Worm (Caenorhabditis elegans) whole organism, L3 larva: ENCODE measurements around the gene bath-42.
A peak's percentile ranks its signal among the peaks of the same experiment; 100 is the strongest.

Experiments
- R02D3.7 ChIP-seq: fragments of 150-350 bp; optimal IDR thresholded peaks from 2 replicates; lab custom pipeline; 2014; ENCODE audit warnings: missing biosample characterization, missing genetic modification characterization
- ZK546.5 ChIP-seq: sonication (generic microtip); optimal IDR thresholded peaks from 2 replicates; lab custom pipeline; 2017; ENCODE audit warnings: missing biosample characterization, missing genetic modification characterization
- aly-2 ChIP-seq: fragments of 150-350 bp; optimal IDR thresholded peaks from 2 replicates; lab custom pipeline; 2014; ENCODE audit warnings: missing biosample characterization, missing genetic modification characterization
- ama-1 ChIP-seq: fragments of 150-350 bp; optimal IDR thresholded peaks from 2 replicates; lab custom pipeline; 2018
- ceh-16 ChIP-seq: sonication (generic microtip); optimal IDR thresholded peaks from 2 replicates; lab custom pipeline; 2017; ENCODE audit warnings: missing biosample characterization, missing genetic modification characterization
- ceh-28 ChIP-seq: fragments of 150-350 bp; optimal IDR thresholded peaks from 2 replicates; lab custom pipeline; 2014; ENCODE audit warnings: missing biosample characterization, missing genetic modification reagents, missing genetic modification characterization
- ceh-82 ChIP-seq: fragments of 150-350 bp; optimal IDR thresholded peaks from 2 replicates; lab custom pipeline; 2014; ENCODE audit warnings: missing biosample characterization, missing genetic modification characterization
- ceh-9 ChIP-seq: sonication (generic microtip); optimal IDR thresholded peaks from 2 replicates; lab custom pipeline; 2018; ENCODE audit warnings: missing biosample characterization, missing genetic modification characterization
- daf-12 ChIP-seq: fragments of 150-350 bp; optimal IDR thresholded peaks from 2 replicates; lab custom pipeline; 2014; ENCODE audit warnings: missing biosample characterization, missing genetic modification reagents, missing genetic modification characterization
- egl-27 ChIP-seq: sonication (generic microtip); optimal IDR thresholded peaks from 4 replicates; lab custom pipeline; 2017; ENCODE audit warnings: missing biosample characterization, missing genetic modification reagents, missing genetic modification characterization
- egl-5 ChIP-seq: fragments of 150-350 bp; optimal IDR thresholded peaks from 2 replicates; lab custom pipeline; 2017; ENCODE audit warnings: missing biosample characterization, missing genetic modification reagents, missing genetic modification characterization, inconsistent platforms
- elt-1 ChIP-seq: fragments of 150-350 bp; optimal IDR thresholded peaks from 2 replicates; lab custom pipeline; 2014; ENCODE audit warnings: missing biosample characterization, missing genetic modification characterization
- elt-2 ChIP-seq: sonication (generic microtip); optimal IDR thresholded peaks from 2 replicates; lab custom pipeline; 2016; ENCODE audit warnings: missing genetic modification reagents, mild to moderate bottlenecking, missing genetic modification characterization, missing compliant biosample characterization
- elt-3 ChIP-seq, 3 experiments: fragments of 150-350 bp in 1 of 3; sonication (generic microtip) in 2 of 3; optimal IDR thresholded peaks; 2 replicates in 2 of 3; 4 replicates in 1 of 3; lab custom pipeline; 2014 to 2017; ENCODE audit warnings: missing biosample characterization in 3 of 3, missing genetic modification characterization in 3 of 3
- eor-1 ChIP-seq, 2 experiments: fragments of 150-350 bp; optimal IDR thresholded peaks; 2 replicates each; lab custom pipeline; 2014 to 2018; ENCODE audit warnings: missing biosample characterization in 2 of 2, missing genetic modification characterization in 2 of 2
- fkh-10 ChIP-seq: sonication (generic microtip); optimal IDR thresholded peaks from 2 replicates; lab custom pipeline; 2017; ENCODE audit warnings: missing biosample characterization, missing genetic modification reagents, missing genetic modification characterization
- fkh-2 ChIP-seq: fragments of 150-350 bp; optimal IDR thresholded peaks from 2 replicates; lab custom pipeline; 2014; ENCODE audit warnings: missing biosample characterization, missing genetic modification reagents, missing genetic modification characterization
- fos-1 ChIP-seq: fragments of 150-350 bp; optimal IDR thresholded peaks from 2 replicates; lab custom pipeline; 2014; ENCODE audit warnings: missing biosample characterization, missing genetic modification characterization
- hmg-11 ChIP-seq: sonication (generic microtip); optimal IDR thresholded peaks from 2 replicates; lab custom pipeline; 2016; ENCODE audit warnings: missing genetic modification characterization, missing compliant biosample characterization
- jun-1 ChIP-seq: fragments of 150-350 bp; optimal IDR thresholded peaks from 2 replicates; lab custom pipeline; 2014; ENCODE audit warnings: missing biosample characterization, missing genetic modification reagents, missing genetic modification characterization
- lin-15B ChIP-seq: fragments of 150-350 bp; optimal IDR thresholded peaks from 2 replicates; lab custom pipeline; 2014; ENCODE audit warnings: missing biosample characterization, missing genetic modification characterization
- lin-39 ChIP-seq: fragments of 150-350 bp; optimal IDR thresholded peaks from 2 replicates; lab custom pipeline; 2018; ENCODE audit warnings: missing biosample characterization, missing genetic modification reagents, missing genetic modification characterization
- lsy-12 ChIP-seq: sonication (generic microtip); optimal IDR thresholded peaks from 2 replicates; lab custom pipeline; 2016; ENCODE audit warnings: mild to moderate bottlenecking, missing genetic modification characterization, missing compliant biosample characterization
- mdl-1 ChIP-seq: fragments of 150-350 bp; optimal IDR thresholded peaks from 2 replicates; lab custom pipeline; 2014; ENCODE audit warnings: missing biosample characterization, missing genetic modification characterization
- mml-1 ChIP-seq: fragments of 150-350 bp; sonication (generic microtip); optimal IDR thresholded peaks from 3 replicates; lab custom pipeline; 2014; ENCODE audit warnings: missing biosample characterization, missing genetic modification characterization
- nfya-1 ChIP-seq: sonication (generic microtip); optimal IDR thresholded peaks from 2 replicates; lab custom pipeline; 2017; ENCODE audit warnings: missing genetic modification characterization, mild to moderate bottlenecking, missing compliant biosample characterization, antibody characterized with exemption, moderate library complexity; ENCODE audit not compliant: insufficient read depth
- nhr-11 ChIP-seq: fragments of 150-350 bp; optimal IDR thresholded peaks from 2 replicates; lab custom pipeline; 2014; ENCODE audit warnings: missing biosample characterization, missing genetic modification characterization
- nhr-12 ChIP-seq: fragments of 150-350 bp; optimal IDR thresholded peaks from 2 replicates; lab custom pipeline; 2014; ENCODE audit warnings: missing biosample characterization, missing genetic modification characterization
- nhr-23 ChIP-seq: fragments of 150-350 bp; optimal IDR thresholded peaks from 2 replicates; lab custom pipeline; 2014; ENCODE audit warnings: missing biosample characterization, missing genetic modification reagents, missing genetic modification characterization
- nhr-237 ChIP-seq: fragments of 150-350 bp; optimal IDR thresholded peaks from 2 replicates; lab custom pipeline; 2014; ENCODE audit warnings: missing biosample characterization, missing genetic modification characterization
- nhr-25 ChIP-seq: sonication (generic microtip); optimal IDR thresholded peaks from 2 replicates; lab custom pipeline; 2017; ENCODE audit warnings: missing biosample characterization, missing genetic modification characterization
- nhr-28 ChIP-seq: fragments of 150-350 bp; optimal IDR thresholded peaks from 2 replicates; lab custom pipeline; 2014; ENCODE audit warnings: missing biosample characterization, missing genetic modification characterization
- nhr-43 ChIP-seq: sonication (generic microtip); optimal IDR thresholded peaks from 2 replicates; lab custom pipeline; 2016; ENCODE audit warnings: mild to moderate bottlenecking, missing genetic modification characterization, missing compliant biosample characterization; ENCODE audit not compliant: poor library complexity, severe bottlenecking
- nhr-67 ChIP-seq: fragments of 150-350 bp; optimal IDR thresholded peaks from 2 replicates; lab custom pipeline; 2014; ENCODE audit warnings: missing biosample characterization, missing genetic modification characterization
- nhr-76 ChIP-seq: fragments of 150-350 bp; sonication (generic microtip); optimal IDR thresholded peaks from 5 replicates; lab custom pipeline; 2014; ENCODE audit warnings: missing biosample characterization, missing genetic modification characterization
- nhr-77 ChIP-seq: fragments of 150-350 bp; optimal IDR thresholded peaks from 2 replicates; lab custom pipeline; 2014; ENCODE audit warnings: missing biosample characterization, missing genetic modification characterization
- pha-4 ChIP-seq: fragments of 150-350 bp; optimal IDR thresholded peaks from 2 replicates; lab custom pipeline; 2014; ENCODE audit warnings: missing biosample characterization, missing genetic modification reagents, missing genetic modification characterization
- pqm-1 ChIP-seq: fragments of 150-350 bp; optimal IDR thresholded peaks from 2 replicates; lab custom pipeline; 2017; ENCODE audit warnings: missing biosample characterization, missing genetic modification characterization, inconsistent platforms
- sea-2 ChIP-seq: fragments of 150-350 bp; sonication (generic microtip); optimal IDR thresholded peaks from 4 replicates; lab custom pipeline; 2014; ENCODE audit warnings: missing biosample characterization, missing genetic modification reagents, missing genetic modification characterization
- skn-1 ChIP-seq: fragments of 150-350 bp; optimal IDR thresholded peaks from 2 replicates; lab custom pipeline; 2014; ENCODE audit warnings: missing biosample characterization, missing genetic modification characterization
- snpc-4 ChIP-seq: fragments of 150-350 bp; optimal IDR thresholded peaks from 2 replicates; lab custom pipeline; 2014; ENCODE audit warnings: missing biosample characterization, missing genetic modification characterization
- tbx-2 ChIP-seq: sonication (generic microtip); optimal IDR thresholded peaks from 2 replicates; lab custom pipeline; 2016; ENCODE audit warnings: mild to moderate bottlenecking, missing genetic modification characterization, missing compliant biosample characterization
- unc-39 ChIP-seq: sonication (generic microtip); optimal IDR thresholded peaks from 4 replicates; lab custom pipeline; 2017; ENCODE audit warnings: missing biosample characterization, missing genetic modification characterization
- unc-62 ChIP-seq: fragments of 150-350 bp; sonication (generic microtip); optimal IDR thresholded peaks from 4 replicates; lab custom pipeline; 2014; ENCODE audit warnings: missing biosample characterization, missing genetic modification reagents, missing genetic modification characterization
- zag-1 ChIP-seq: fragments of 150-350 bp; optimal IDR thresholded peaks from 2 replicates; lab custom pipeline; 2014; ENCODE audit warnings: missing biosample characterization, missing genetic modification characterization
- ztf-11 ChIP-seq: fragments of 150-350 bp; optimal IDR thresholded peaks from 2 replicates; lab custom pipeline; 2014; ENCODE audit warnings: missing biosample characterization, missing genetic modification characterization
- ztf-4 ChIP-seq: fragments of 150-350 bp; optimal IDR thresholded peaks from 2 replicates; lab custom pipeline; 2014; ENCODE audit warnings: missing biosample characterization, missing genetic modification characterization

bath-42 gene

DNA sequence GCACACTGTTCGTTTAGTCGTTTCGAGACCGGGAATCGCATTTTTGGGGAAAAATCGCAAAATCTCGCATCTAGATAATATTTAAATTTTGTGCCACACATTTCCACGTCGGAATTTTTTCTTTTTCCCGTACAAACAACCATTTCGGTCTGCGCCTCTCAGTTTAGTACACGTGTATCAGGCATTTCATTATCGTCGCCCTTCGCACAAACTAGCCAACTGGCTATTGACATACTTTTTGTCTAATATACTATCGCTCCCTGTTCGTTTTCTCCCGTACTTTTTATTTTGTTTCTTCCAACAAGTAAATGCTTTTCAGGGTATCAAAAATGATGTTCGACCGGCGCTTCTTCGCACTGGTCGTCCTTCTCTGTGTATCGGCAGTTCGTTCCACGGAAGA is 29.8 kb downstream of the bath-42 start, which contains the start of gene C14B9.2:
TSS of gene C14B9.2 (plus strand) at position 320 of the 400 bp plus-strand sequence.
- peak; percentile 20 for TF ChIP-seq elt-2
- TF ChIP-seq daf-12 (tag; lab: Kevin White, UChicago): no peak
- TF ChIP-seq mml-1 (tag; lab: Kevin White, UChicago): no peak
- TF ChIP-seq pha-4 (tag; lab: Kevin White, UChicago): peak; percentile 76
- no peak for TF ChIP-seq ceh-16
- TF ChIP-seq ztf-11 (tag; lab: Kevin White, UChicago): no peak
- TF ChIP-seq ceh-9 (tag; lab: Kevin White, UChicago): no peak
- TF ChIP-seq ZK546.5 (tag; lab: Kevin White, UChicago): no peak

DNA sequence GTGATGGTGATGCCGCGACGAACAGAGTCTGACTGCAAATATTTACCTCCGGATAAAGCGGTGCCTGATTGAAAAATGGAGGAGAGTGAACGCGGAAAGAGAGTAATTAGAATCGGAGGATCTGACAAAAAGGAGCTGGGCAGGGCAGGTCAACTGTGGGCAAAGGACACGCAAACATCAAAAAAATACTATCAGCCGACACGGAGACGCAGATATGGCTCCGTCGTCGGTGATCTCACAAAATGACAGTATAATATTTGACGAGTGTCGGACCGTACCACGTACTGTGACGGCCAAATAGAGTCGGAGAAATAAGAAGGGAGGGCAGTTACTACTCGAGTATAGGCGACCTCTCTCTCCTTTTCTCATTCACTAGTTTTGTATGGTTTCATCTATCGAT is 30.7 kb downstream of the bath-42 start:
- TF ChIP-seq ZK546.5 (tag; lab: Kevin White, UChicago) (no peak), pha-4 (tag; lab: Kevin White, UChicago) (peak; percentile 85), nhr-23 (tag; lab: Kevin White, UChicago) (no peak)

DNA sequence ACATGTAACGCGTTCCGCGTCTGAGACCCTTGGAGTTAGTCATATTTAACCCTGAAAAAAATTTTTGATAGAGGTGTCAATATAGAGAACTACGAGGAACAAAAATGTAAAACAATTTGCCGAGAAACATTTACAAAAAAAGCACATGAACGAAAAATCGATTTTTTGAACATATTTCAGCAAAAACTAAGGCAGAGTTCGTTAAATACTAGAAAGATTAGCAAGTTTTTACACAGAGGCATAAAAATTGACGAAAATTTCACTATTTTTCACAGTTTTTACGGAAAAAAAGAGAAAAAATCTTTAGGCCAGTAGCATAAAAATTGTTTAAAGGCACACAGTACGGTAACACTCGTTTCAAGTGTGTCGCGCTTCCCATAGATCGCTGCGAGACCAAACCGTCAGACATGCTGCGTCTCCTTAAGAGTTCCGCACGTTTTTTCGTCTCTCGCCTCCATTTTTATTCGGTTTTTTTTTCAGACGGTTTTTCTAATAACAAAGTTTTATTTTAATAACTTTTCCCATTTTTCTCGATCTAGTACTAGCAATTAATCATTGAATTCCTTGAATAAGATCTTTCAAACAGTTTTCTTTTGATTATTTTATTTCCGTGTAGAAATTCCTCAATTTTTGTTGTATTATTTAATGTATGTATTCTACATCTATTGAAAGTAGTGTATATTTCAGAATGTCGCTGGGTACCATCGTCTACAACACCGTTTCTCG is 32.8 kb downstream of the bath-42 start, which contains the start of the genes rpl-21 and C14B9.10:
TSS of gene rpl-21 (minus strand) at position 51 of the 726 bp plus-strand sequence.
TSS of gene C14B9.10 (plus strand) at position 676 of the 726 bp plus-strand sequence.
- TF ChIP-seq nhr-23 (tag; lab: Kevin White, UChicago): peak; percentile 85
- TF ChIP-seq lsy-12 (tag; lab: Kevin White, UChicago): peak; percentile 63
- peak; percentile 82 for TF ChIP-seq R02D3.7
- TF ChIP-seq nhr-43 (tag; lab: Kevin White, UChicago): peak; percentile 74
- TF ChIP-seq elt-2: peak; percentile 45
- no peak for TF ChIP-seq mdl-1 (tag; lab: Kevin White, UChicago)
- no peak for TF ChIP-seq zag-1 (tag; lab: Kevin White, UChicago)
- no peak for TF ChIP-seq nhr-28
- TF ChIP-seq ztf-11 (tag; lab: Kevin White, UChicago): no peak
- peak; percentile 35 for TF ChIP-seq jun-1 (tag; lab: Kevin White, UChicago)
- peak; percentile 87 for TF ChIP-seq lin-15B
- TF ChIP-seq ceh-82 (tag; lab: Kevin White, UChicago): peak; percentile 20
- peak; percentile 81 for TF ChIP-seq egl-5 (tag; lab: Kevin White, UChicago)
- no peak for TF ChIP-seq eor-1 (tag; optimal IDR thresholded peaks at IDR 0.05; lab: Kevin White, UChicago)
- no peak for TF ChIP-seq nhr-11
- TF ChIP-seq nhr-237 (tag; lab: Kevin White, UChicago): no peak
- TF ChIP-seq fkh-2 (tag; lab: Kevin White, UChicago): no peak
- peak; percentile 57 for TF ChIP-seq ceh-28 (tag; lab: Kevin White, UChicago)
- TF ChIP-seq hmg-11 (tag; lab: Kevin White, UChicago): peak; percentile 90
- peak; percentile 83 for TF ChIP-seq nhr-25 (tag; lab: Kevin White, UChicago)
- peak; percentile 59 for TF ChIP-seq pqm-1 (tag; lab: Kevin White, UChicago)
- TF ChIP-seq egl-27 (tag; lab: Kevin White, UChicago): no peak
- no peak for TF ChIP-seq nhr-76 (tag; lab: Kevin White, UChicago)
- no peak for TF ChIP-seq nhr-12 (tag; lab: Kevin White, UChicago)
- TF ChIP-seq aly-2 (tag; lab: Kevin White, UChicago): no peak
- TF ChIP-seq elt-3 (tag; optimal IDR thresholded peaks at IDR 0.05; lab: Kevin White, UChicago): no peak
- TF ChIP-seq unc-39 (tag; lab: Kevin White, UChicago): no peak
- no peak for TF ChIP-seq fos-1 (tag; lab: Kevin White, UChicago)
- peak; percentile 98 for TF ChIP-seq nfya-1
- TF ChIP-seq skn-1 (tag; lab: Kevin White, UChicago): peak; percentile 58
- no peak for TF ChIP-seq sea-2 (GFP tag; lab: Kevin White, UChicago)
- TF ChIP-seq snpc-4: peak; percentile 47
- no peak for TF ChIP-seq fkh-10
- peak; percentile 95 for TF ChIP-seq pha-4 (tag; lab: Kevin White, UChicago)
- TF ChIP-seq nhr-67 (tag; lab: Kevin White, UChicago): no peak
- TF ChIP-seq ztf-4 (tag; lab: Kevin White, UChicago): no peak
- TF ChIP-seq elt-1 (tag; lab: Kevin White, UChicago): no peak
- TF ChIP-seq lin-39 (tag; lab: Kevin White, UChicago): peak; percentile 90
- TF ChIP-seq ama-1 (lab: Kevin White, UChicago): peak; percentile 53
- TF ChIP-seq mml-1 (tag; lab: Kevin White, UChicago): no peak
- no peak for TF ChIP-seq daf-12 (tag; lab: Kevin White, UChicago)
- TF ChIP-seq nhr-77: no peak
- TF ChIP-seq ceh-16: peak; percentile 11
- TF ChIP-seq unc-62 (GFP tag; lab: Kevin White, UChicago): peak; percentile 11
- TF ChIP-seq ceh-9 (tag; lab: Kevin White, UChicago): no peak
- TF ChIP-seq ZK546.5 (tag; lab: Kevin White, UChicago): peak; percentile 0
- TF ChIP-seq tbx-2: peak; percentile 11
